Worm (Caenorhabditis elegans) whole organism, L4/young adult: Measurements from ENCODE around the gene fipr-20.
A peak's percentile ranks its signal among the peaks of the same experiment; 100 is the strongest.

Experiments used
- W03F9.2 ChIP-seq: fragments of 150-350 bp; optimal IDR thresholded peaks from 2 replicates; lab custom pipeline; 2014; ENCODE audit warnings: missing biosample characterization, missing genetic modification characterization
- dao-5 ChIP-seq: sonication (generic microtip); optimal IDR thresholded peaks from 2 replicates; lab custom pipeline; 2016; ENCODE audit warnings: missing genotype, missing genetic modification characterization, moderate library complexity, missing compliant biosample characterization
- him-1 ChIP-seq: sonication (generic microtip); optimal IDR thresholded peaks from 2 replicates; lab custom pipeline; 2016; ENCODE audit warnings: missing genotype, missing genetic modification reagents, missing genetic modification characterization, missing compliant biosample characterization

The fipr-20 gene

DNA sequence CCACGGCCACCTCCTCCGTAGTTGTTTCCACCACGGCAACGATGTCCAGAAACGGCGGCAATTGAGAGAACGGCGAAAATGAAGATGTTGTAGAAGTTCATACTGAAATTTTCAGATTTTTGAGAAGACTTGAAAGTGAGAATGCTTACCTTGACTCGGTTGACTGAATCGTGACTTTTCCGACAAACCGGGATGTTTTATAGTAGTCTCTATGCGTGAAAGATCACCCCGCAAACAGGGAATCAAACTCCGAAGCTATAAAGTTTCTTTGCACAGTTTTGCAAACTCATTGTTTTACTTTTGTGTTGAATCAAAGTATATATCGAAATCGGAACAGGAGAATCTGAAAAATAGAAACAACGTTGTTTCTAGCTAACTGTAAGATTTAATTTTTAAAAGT, at the start of gene fipr-20:
Gene fipr-20 (minus strand): TSS at position 101 of the 400 bp plus-strand sequence.
- TF ChIP-seq him-1 = no peak
- TF ChIP-seq W03F9.2 (tag; lab: Kevin White, UChicago) = no peak
- no peak for TF ChIP-seq dao-5 (tag; lab: Kevin White, UChicago)

- TF ChIP-seq dao-5 (tag; lab: Kevin White, UChicago) (no peak), him-1 (no peak), W03F9.2 (tag; lab: Kevin White, UChicago) (no peak)
These were observed 46.0 kb upstream of the fipr-20 start, which contains the start of gene cls-1 for ce11 chrIII:7508128-7508635. cls-1 (plus strand) TSS chrIII:7508178.

DNA sequence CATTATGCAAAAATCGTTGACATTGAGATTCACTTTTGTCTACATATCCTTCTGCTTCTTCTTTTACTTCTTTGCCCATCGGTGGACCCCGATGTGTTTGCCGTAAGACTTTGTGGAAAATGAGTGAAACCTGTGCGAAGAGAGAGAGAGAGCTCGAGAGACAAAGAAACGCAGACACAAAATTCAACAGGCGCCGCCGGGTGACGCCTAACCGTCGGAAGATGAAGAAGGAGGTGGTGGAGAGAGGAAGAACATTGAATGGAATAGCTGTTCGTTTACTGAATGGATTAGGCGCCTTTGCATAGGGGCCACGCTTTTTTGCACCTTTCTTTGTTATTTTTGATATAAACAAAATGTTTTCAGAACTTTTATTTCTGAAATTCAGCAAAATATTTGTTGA, 44.8 kb upstream of the fipr-20 start:
- TF ChIP-seq him-1 (no peak), W03F9.2 (tag; lab: Kevin White, UChicago) (no peak), dao-5 (tag; lab: Kevin White, UChicago) (no peak)

- peak; percentile 83 for TF ChIP-seq W03F9.2 (tag; lab: Kevin White, UChicago)
- TF ChIP-seq him-1 = peak; percentile 24
- no peak for TF ChIP-seq dao-5 (tag; lab: Kevin White, UChicago)
These were observed 37.3 kb upstream of the fipr-20 start, which contains the start of the genes C07H6.9 and sap-140 for ce11 chrIII:7499421-7499902. C07H6.9 (minus strand) TSS chrIII:7499471. sap-140 (plus strand) TSS chrIII:7499738.

DNA sequence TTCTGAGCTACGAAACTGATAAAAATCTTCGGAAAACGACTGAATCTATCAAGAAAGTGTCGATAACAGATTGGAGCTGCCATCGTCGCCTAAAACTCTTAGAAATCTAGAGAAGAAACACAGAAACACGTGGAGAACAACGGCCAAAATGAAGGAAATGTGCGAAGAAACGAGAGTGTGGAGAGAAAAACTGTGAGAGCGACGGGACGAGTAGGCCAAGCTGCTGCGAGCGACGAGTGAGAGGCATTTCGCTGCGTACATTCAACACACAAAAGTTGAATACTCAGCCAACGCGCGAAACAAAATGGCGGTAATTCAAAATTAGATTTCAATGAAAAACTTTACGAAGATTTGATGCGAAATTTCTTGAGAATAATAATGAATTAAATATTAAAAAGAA, 36.2 kb upstream of the fipr-20 start:
- TF ChIP-seq him-1 (no peak), dao-5 (tag; lab: Kevin White, UChicago) (no peak), W03F9.2 (tag; lab: Kevin White, UChicago) (peak; percentile 86)

ce11 chrIII:7497782-7498266, 35.6 kb upstream of the fipr-20 start, which contains the start of gene cgh-1:
cgh-1 (minus strand) TSS chrIII:7497832.
- TF ChIP-seq him-1 (no peak), W03F9.2 (tag; lab: Kevin White, UChicago) (no peak), dao-5 (tag; lab: Kevin White, UChicago) (no peak)

DNA sequence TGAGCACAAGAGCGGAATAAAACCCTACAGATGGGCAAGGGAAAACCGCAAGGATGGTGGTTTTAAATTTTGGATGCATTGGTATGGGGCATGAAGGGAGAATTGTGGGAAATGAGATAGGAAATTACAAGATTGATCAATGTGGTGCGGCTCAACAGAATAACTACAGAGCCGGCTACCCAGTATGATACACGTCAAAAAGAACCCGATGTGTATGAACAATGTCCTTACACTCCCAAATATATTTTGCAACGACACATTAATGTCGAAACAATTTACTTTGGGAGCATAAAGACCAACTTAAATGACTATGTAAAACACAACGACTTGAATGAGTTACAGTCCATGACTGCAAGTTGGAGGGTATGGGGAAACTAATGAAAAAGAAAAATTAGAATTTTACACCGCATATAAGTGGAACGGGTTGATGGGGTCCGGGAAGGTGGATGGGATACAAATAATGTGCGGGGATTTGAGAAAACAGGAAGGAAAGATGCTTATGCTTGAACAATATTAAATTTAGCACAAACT, 33.5 kb upstream of the fipr-20 start:
- TF ChIP-seq him-1 = no peak
- TF ChIP-seq dao-5 (tag; lab: Kevin White, UChicago) = peak; percentile 30

DNA sequence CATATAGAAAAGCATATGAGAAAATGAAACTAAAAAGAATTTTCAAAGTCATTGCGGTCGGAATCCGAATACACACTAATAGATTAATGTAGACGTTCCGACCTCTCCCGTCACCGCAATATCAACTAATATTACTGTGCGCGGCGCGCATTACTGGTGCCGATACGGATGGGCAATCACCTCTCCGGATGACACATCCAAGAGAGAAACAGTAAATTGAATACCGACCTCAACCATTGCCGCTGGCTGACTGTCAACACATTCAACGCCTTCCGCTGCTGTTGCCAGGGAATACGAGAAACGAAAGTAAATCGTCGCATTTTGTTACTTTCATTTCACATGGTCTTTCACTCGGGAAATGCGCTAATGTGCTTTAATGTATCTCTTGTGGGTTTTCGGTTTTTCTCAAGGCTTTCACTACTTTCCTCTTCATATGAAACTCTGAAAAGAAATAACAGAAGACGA, 32.7 kb upstream of the fipr-20 start:
- no peak for TF ChIP-seq W03F9.2 (tag; lab: Kevin White, UChicago)
- no peak for TF ChIP-seq him-1
- TF ChIP-seq dao-5 (tag; lab: Kevin White, UChicago) = no peak

- TF ChIP-seq dao-5 (tag; lab: Kevin White, UChicago) = no peak
- no peak for TF ChIP-seq W03F9.2 (tag; lab: Kevin White, UChicago)
- no peak for TF ChIP-seq him-1
These were observed 29.7 kb upstream of the fipr-20 start for ce11 chrIII:7491931-7492330.

ce11 chrIII:7490061-7490460, 27.9 kb upstream of the fipr-20 start:
- TF ChIP-seq W03F9.2 (tag; lab: Kevin White, UChicago) (no peak), dao-5 (tag; lab: Kevin White, UChicago) (no peak), him-1 (no peak)

DNA sequence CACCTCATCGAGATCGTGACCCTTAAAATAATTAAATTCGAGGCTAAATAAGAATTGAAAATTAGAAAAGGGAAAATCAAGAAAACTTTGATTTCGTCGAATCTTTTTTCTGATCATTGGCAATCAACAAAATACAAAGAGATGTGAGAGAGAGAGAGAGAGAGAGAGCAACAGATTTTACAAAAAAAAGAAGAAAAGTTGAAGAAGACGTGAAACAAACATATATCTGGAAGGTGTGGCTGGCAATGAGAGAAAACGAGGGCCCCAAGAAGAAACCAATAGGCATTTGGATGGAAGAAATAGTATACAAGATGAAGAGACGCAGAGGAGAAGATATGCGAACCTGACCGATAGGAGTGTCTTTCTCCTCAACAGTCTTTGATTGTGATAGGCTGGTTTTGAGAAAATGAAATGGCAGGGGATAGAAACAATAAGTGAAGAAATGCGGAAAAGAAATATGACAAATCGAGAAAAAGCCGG, 26.9 kb upstream of the fipr-20 start, which contains the start of gene mup-4:
Gene mup-4 (minus strand): TSS at position 51 of the 480 bp plus-strand sequence.
- TF ChIP-seq him-1 (no peak), dao-5 (tag; lab: Kevin White, UChicago) (no peak), W03F9.2 (tag; lab: Kevin White, UChicago) (no peak)

DNA sequence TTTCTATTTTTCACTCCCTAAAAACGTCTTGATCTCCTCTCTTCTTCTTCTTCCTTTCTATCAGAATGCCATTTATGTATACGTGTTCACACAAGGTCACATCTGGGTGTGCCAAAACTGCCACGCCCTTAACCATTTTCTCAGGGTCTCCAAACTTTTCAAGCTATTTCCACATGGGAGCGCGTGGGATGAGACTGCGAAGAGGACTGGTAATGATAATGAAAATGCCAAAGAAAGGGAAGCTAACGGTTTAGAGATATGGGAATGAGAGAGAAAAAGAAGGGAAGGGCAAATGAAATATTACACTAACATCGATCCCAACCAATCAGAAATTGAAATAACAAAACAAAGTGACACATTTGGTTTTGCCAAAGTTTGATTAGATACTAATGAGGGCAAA, 26.1 kb upstream of the fipr-20 start:
- TF ChIP-seq him-1 (no peak), dao-5 (tag; lab: Kevin White, UChicago) (no peak), W03F9.2 (tag; lab: Kevin White, UChicago) (no peak)

- TF ChIP-seq W03F9.2 (tag; lab: Kevin White, UChicago) = no peak
- no peak for TF ChIP-seq dao-5 (tag; lab: Kevin White, UChicago)
- no peak for TF ChIP-seq him-1
These were observed 22.6 kb upstream of the fipr-20 start for ce11 chrIII:7484765-7485164.

DNA sequence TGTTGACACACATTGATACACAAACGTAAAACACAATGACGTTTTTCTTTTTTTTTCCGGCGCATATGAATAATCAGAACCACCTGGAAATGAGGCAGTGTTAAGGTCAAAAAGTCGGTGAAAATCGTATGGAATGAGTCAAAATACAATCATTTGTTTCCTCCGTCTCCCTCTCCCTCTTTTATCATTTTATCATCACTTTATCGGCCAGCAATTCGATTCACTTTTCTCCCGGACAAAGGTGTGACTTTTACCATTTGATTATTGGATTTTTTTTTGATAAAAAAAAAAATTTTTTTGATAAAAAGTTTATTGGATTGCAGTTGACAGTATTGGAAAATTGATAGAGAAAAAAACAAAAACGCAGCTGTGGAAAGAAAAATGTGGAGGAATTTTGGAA, 16.7 kb upstream of the fipr-20 start:
- TF ChIP-seq dao-5 (tag; lab: Kevin White, UChicago) (no peak), W03F9.2 (tag; lab: Kevin White, UChicago) (no peak), him-1 (no peak)
